Worm (Caenorhabditis elegans): Measurements from ENCODE around the gene slc-28.1.

DNA sequence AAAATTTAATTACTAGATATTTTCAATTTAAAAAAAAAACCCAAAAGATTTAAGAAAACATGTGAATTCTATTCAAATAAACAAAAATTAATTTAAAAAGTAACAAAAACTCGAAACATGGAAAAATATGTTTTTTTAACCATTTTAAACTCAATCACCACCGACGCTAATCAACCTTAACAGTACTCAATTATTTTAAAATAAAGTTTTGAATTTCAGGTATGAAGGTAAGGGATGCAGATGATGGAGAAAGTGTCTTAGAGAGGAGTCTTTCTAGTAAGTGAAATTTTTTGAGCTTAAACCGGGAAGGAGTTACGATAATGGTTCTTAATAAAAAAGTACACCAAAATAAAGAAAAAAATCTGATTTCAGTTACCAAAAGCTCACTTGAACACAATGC lies at the start of gene slc-28.1:
- TF ChIP-seq snpc-3.4 (tag; optimal IDR thresholded peaks at IDR 0.05) (no peak), snpc-1.1 (tag; optimal IDR thresholded peaks at IDR 0.05; ENCODE audit: insufficient read depth) (no peak), lir-1 (GFP tag; conservative IDR thresholded peaks at IDR 0.05) (no peak), dpl-1 (GFP tag; optimal IDR thresholded peaks at IDR 0.05) (no peak), unc-130 (GFP tag; optimal IDR thresholded peaks at IDR 0.05) (no peak), zfh-2 (GFP tag; conservative IDR thresholded peaks at IDR 0.05) (no peak), F23B12.7 (tag; optimal IDR thresholded peaks at IDR 0.05; ENCODE audit: insufficient read depth) (no peak), gei-17 (GFP tag; optimal IDR thresholded peaks at IDR 0.05) (no peak), nfyb-1 (GFP tag; IDR thresholded peaks at IDR 0.05) (no peak), ceh-27 (GFP tag; optimal IDR thresholded peaks at IDR 0.05) (no peak)

Data from whole organism, young adult.